Fruit fly (Drosophila melanogaster): ENCODE measurements around the gene veli.

Gene veli

DNA sequence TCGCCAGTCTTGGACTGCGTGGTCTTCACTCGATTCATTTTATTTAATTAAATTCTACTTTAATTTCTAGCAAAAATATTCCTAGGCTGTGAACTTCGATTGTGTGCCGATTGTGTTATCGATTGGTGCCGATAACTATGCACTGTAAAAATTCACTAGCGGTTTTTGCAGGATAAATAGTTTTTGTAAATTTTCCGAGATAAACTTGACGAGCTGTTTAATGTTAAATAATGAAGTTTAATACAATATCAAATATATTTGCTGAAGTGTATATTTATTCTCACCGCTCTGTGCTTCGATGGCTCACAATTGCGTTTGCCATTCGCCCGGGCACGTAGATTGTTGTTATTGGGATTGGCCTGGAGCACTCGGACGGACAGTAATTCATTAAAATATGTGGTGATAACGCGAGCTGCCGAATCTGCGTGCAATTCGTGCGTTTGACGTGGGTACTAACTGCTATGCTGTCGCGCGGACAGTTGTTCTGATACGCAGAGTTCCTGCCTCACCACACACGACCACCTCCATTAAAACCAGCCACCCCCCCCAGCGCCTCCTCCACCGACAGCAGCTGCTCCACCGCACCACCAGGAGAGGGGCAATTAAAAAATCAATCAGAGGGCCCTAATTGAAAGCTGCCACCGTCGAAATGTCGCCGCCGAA, 40.4 kb downstream of the veli start, which contains the start of the genes EMC6 and Hr96:
Gene EMC6 (minus strand): TSS at position 123 of the 663 bp plus-strand sequence.
Gene Hr96 (plus strand): TSS at position 341 of the 663 bp plus-strand sequence.
- peak; percentile 77 for TF ChIP-seq fd59A (GFP tag; optimal IDR thresholded peaks at IDR 0.05)
- peak; percentile 83 for TF ChIP-seq Eip93F (GFP tag; optimal IDR thresholded peaks at IDR 0.05)
- peak; percentile 90 for TF ChIP-seq Ets21C (GFP tag; optimal IDR thresholded peaks at IDR 0.05)
- peak; percentile 87 for TF ChIP-seq CG8319 (GFP tag; optimal IDR thresholded peaks at IDR 0.05)
- TF ChIP-seq Hr4 (GFP tag; optimal IDR thresholded peaks at IDR 0.05), result peak; percentile 94
- TF ChIP-seq ss (GFP tag; optimal IDR thresholded peaks at IDR 0.05), result peak in 1 of 2 experiments; percentile 84
- TF ChIP-seq Hr38 (GFP tag; optimal IDR thresholded peaks at IDR 0.05), result peak; percentile 54
- TF ChIP-seq Gug (GFP tag; IDR thresholded peaks at IDR 0.05), result peak; percentile 92
- TF ChIP-seq CG9139 (GFP tag; optimal IDR thresholded peaks at IDR 0.05), result no peak
- peak; percentile 81 for TF ChIP-seq dsx (GFP tag; optimal IDR thresholded peaks at IDR 0.05; ENCODE audit: poor library complexity, severe bottlenecking)
- TF ChIP-seq CG6163 (GFP tag; IDR thresholded peaks at IDR 0.05), result peak; percentile 96
- TF ChIP-seq salr (GFP tag; optimal IDR thresholded peaks at IDR 0.05), result peak in 1 of 2 experiments; percentile 89
- TF ChIP-seq Hr39 (GFP tag; optimal IDR thresholded peaks at IDR 0.05), result peak; percentile 92
- peak; percentile 91 for TF ChIP-seq topi (GFP tag; optimal IDR thresholded peaks at IDR 0.05)
- TF ChIP-seq CG11762 (GFP tag; optimal IDR thresholded peaks at IDR 0.05; ENCODE audit: insufficient read depth), result peak; percentile 87
- TF ChIP-seq Blimp-1 (GFP tag; optimal IDR thresholded peaks at IDR 0.05), result peak; percentile 62
- peak; percentile 91 for TF ChIP-seq Smox (GFP tag; optimal IDR thresholded peaks at IDR 0.05)
- peak; percentile 85 for TF ChIP-seq CG7368 (GFP tag; optimal IDR thresholded peaks at IDR 0.05)
- peak; percentile 84 for TF ChIP-seq CG8119 (GFP tag; IDR thresholded peaks at IDR 0.05)
- peak; percentile 95 for TF ChIP-seq pdm3 (GFP tag; optimal IDR thresholded peaks at IDR 0.05)
- peak; percentile 85 for TF ChIP-seq CG11902 (GFP tag; optimal IDR thresholded peaks at IDR 0.05)
- peak; percentile 94 for TF ChIP-seq acj6 (GFP tag; optimal IDR thresholded peaks at IDR 0.05)
- peak; percentile 94 for TF ChIP-seq CG3919 (GFP tag; optimal IDR thresholded peaks at IDR 0.05)
- TF ChIP-seq CG15336 (GFP tag; IDR thresholded peaks at IDR 0.05), result peak; percentile 84
- TF ChIP-seq svp (GFP tag), result peak; percentile 98
- peak; percentile 73 for TF ChIP-seq CG6854 (GFP tag; optimal IDR thresholded peaks at IDR 0.05)
- TF ChIP-seq CG6276 (GFP tag; optimal IDR thresholded peaks at IDR 0.05), result no peak
- peak; percentile 88 for TF ChIP-seq CG6792 (GFP tag; optimal IDR thresholded peaks at IDR 0.05)
- peak; percentile 84 for TF ChIP-seq Ets96B (tag; optimal IDR thresholded peaks at IDR 0.05)
- peak; percentile 87 for TF ChIP-seq Sox15 (GFP tag; optimal IDR thresholded peaks at IDR 0.05)
- peak; percentile 90 for TF ChIP-seq net (GFP tag; optimal IDR thresholded peaks at IDR 0.05)
- TF ChIP-seq CG10631 (GFP tag; optimal IDR thresholded peaks at IDR 0.05), result peak; percentile 93
- TF ChIP-seq eg (GFP tag; IDR thresholded peaks at IDR 0.05), result peak; percentile 94
- TF ChIP-seq achi (GFP tag; optimal IDR thresholded peaks at IDR 0.05), result peak; percentile 88
- peak; percentile 97 for TF ChIP-seq Eip78C (GFP tag)
- peak; percentile 75 for TF ChIP-seq spab (GFP tag; optimal IDR thresholded peaks at IDR 0.05)
- peak; percentile 88 for TF ChIP-seq CG8632 (GFP tag; optimal IDR thresholded peaks at IDR 0.05)
- no peak for TF ChIP-seq CG6808 (GFP tag; optimal IDR thresholded peaks at IDR 0.05)
- TF ChIP-seq cyc (GFP tag; optimal IDR thresholded peaks at IDR 0.05), result peak; percentile 94
- TF ChIP-seq Sox14 (GFP tag; optimal IDR thresholded peaks at IDR 0.05), result peak; percentile 93
- peak; percentile 79 for TF ChIP-seq CG16779 (tag; optimal IDR thresholded peaks at IDR 0.05)
- TF ChIP-seq Lpt (GFP tag; optimal IDR thresholded peaks at IDR 0.05), result peak; percentile 81
- peak; percentile 77 for TF ChIP-seq dac (GFP tag; optimal IDR thresholded peaks at IDR 0.05)
- peak; percentile 94 for TF ChIP-seq lz (GFP tag; optimal IDR thresholded peaks at IDR 0.05)
- TF ChIP-seq Sox102F (GFP tag; optimal IDR thresholded peaks at IDR 0.05), result peak; percentile 93
- TF ChIP-seq OdsH (GFP tag; optimal IDR thresholded peaks at IDR 0.05), result peak; percentile 94
- peak; percentile 62 for TF ChIP-seq fd85E (GFP tag; optimal IDR thresholded peaks at IDR 0.05)
- peak; percentile 93 for TF ChIP-seq Eip75B (GFP tag; optimal IDR thresholded peaks at IDR 0.05)
- peak; percentile 93 for TF ChIP-seq Met (GFP tag; optimal IDR thresholded peaks at IDR 0.05)
- peak; percentile 97 for TF ChIP-seq CG1621 (tag; optimal IDR thresholded peaks at IDR 0.05)
- TF ChIP-seq esn (GFP tag; optimal IDR thresholded peaks at IDR 0.05), result peak; percentile 95

All from whole organism, prepupa.